Worm (Caenorhabditis elegans) whole organism, L1 larva: ENCODE results near the gene Y32F6B.1.

Experiments used
- Y116A8C.19 ChIP-seq: sonication (generic microtip); optimal IDR thresholded peaks from 2 replicates; lab custom pipeline; 2016; ENCODE audit warnings: missing compliant biosample characterization, missing genetic modification characterization, borderline replicate concordance
- aha-1 ChIP-seq: fragments of 150-350 bp; optimal IDR thresholded peaks from 2 replicates; lab custom pipeline; 2014; ENCODE audit warnings: missing biosample characterization, missing genetic modification characterization
- aly-2 ChIP-seq: fragments of 150-350 bp; optimal IDR thresholded peaks from 2 replicates; lab custom pipeline; 2014; ENCODE audit warnings: missing biosample characterization, missing genetic modification characterization
- blmp-1 ChIP-seq: fragments of 150-350 bp; optimal IDR thresholded peaks from 2 replicates; lab custom pipeline; 2014; ENCODE audit warnings: missing biosample characterization, missing genetic modification characterization
- ceh-82 ChIP-seq, 3 experiments: fragments of 150-350 bp in 1 of 3; sonication (generic microtip) in 2 of 3; optimal IDR thresholded peaks; 2 replicates each; lab custom pipeline; 2014 to 2017; ENCODE audit warnings: missing biosample characterization in 3 of 3, missing genetic modification characterization in 3 of 3
- ceh-88 ChIP-seq: fragments of 200-800 bp; sonication (Bioruptor generic); IDR thresholded peaks from 2 replicates; pipeline ENCODE4 v1.3.6; 2022; ENCODE audit warnings: missing genetic modification characterization, missing compliant biosample characterization
- dsc-1 ChIP-seq: sonication (generic microtip); optimal IDR thresholded peaks from 2 replicates; lab custom pipeline; 2016; ENCODE audit warnings: mild to moderate bottlenecking, missing genetic modification characterization, missing compliant biosample characterization
- efl-3 ChIP-seq: fragments of 200-800 bp; sonication (Bioruptor generic); optimal IDR thresholded peaks from 2 replicates; lab custom pipeline; 2018; ENCODE audit warnings: mild to moderate bottlenecking, missing genetic modification characterization, missing compliant biosample characterization
- elt-2 ChIP-seq: sonication (generic microtip); optimal IDR thresholded peaks from 2 replicates; lab custom pipeline; 2016; ENCODE audit warnings: missing genetic modification characterization, mild to moderate bottlenecking, inconsistent platforms, missing compliant biosample characterization, missing genetic modification reagents
- elt-3 ChIP-seq, 6 experiments: fragments of 150-350 bp in 1 of 6; sonication (generic microtip); optimal IDR thresholded peaks; 2 replicates each; lab custom pipeline; 2017 to 2018; ENCODE audit warnings: missing biosample characterization in 6 of 6, missing genetic modification characterization in 6 of 6, inconsistent platforms in 1 of 6
- fkh-4 ChIP-seq: sonication (generic microtip); optimal IDR thresholded peaks from 2 replicates; lab custom pipeline; 2016; ENCODE audit warnings: missing compliant biosample characterization, missing genetic modification characterization, borderline replicate concordance
- fkh-8 ChIP-seq: sonication (generic microtip); optimal IDR thresholded peaks from 2 replicates; lab custom pipeline; 2016; ENCODE audit warnings: mild to moderate bottlenecking, missing genetic modification characterization, missing compliant biosample characterization
- grh-1 ChIP-seq: fragments of 200-800 bp; sonication (Bioruptor generic); IDR thresholded peaks from 2 replicates; pipeline ENCODE4 v1.3.6; 2022; ENCODE audit warnings: missing genetic modification reagents, missing genetic modification characterization, missing compliant biosample characterization
- hlh-17 ChIP-seq: fragments of 200-800 bp; sonication (Bioruptor generic); optimal IDR thresholded peaks from 2 replicates; lab custom pipeline; 2018; ENCODE audit warnings: missing genetic modification characterization, mild to moderate bottlenecking, missing compliant biosample characterization, moderate library complexity, borderline replicate concordance
- hlh-4 ChIP-seq: sonication (generic microtip); optimal IDR thresholded peaks from 2 replicates; lab custom pipeline; 2016; ENCODE audit warnings: mild to moderate bottlenecking, missing genetic modification characterization, missing compliant biosample characterization
- irx-1 ChIP-seq: sonication (generic microtip); optimal IDR thresholded peaks from 2 replicates; lab custom pipeline; 2016; ENCODE audit warnings: missing genetic modification characterization, missing compliant biosample characterization
- lin-13 ChIP-seq: fragments of 150-350 bp; optimal IDR thresholded peaks from 2 replicates; lab custom pipeline; 2014; ENCODE audit warnings: missing biosample characterization, missing genetic modification reagents, missing genetic modification characterization
- lin-14 ChIP-seq: fragments of 200-800 bp; sonication (Bioruptor generic); optimal IDR thresholded peaks from 2 replicates; lab custom pipeline; 2018; ENCODE audit warnings: mild to moderate bottlenecking, missing genetic modification characterization, moderate library complexity, missing compliant biosample characterization
- lin-39 ChIP-seq: fragments of 150-350 bp; optimal IDR thresholded peaks from 2 replicates; lab custom pipeline; 2014; ENCODE audit warnings: missing biosample characterization, missing genetic modification reagents, missing genetic modification characterization
- lsy-2 ChIP-seq, 2 experiments: fragments of 150-350 bp; optimal IDR thresholded peaks; 2 replicates each; lab custom pipeline; 2014; ENCODE audit warnings: missing biosample characterization in 2 of 2, missing genetic modification characterization in 2 of 2
- mep-1 ChIP-seq: fragments of 150-350 bp; optimal IDR thresholded peaks from 2 replicates; lab custom pipeline; 2014; ENCODE audit warnings: missing biosample characterization, missing genetic modification characterization
- nhr-12 ChIP-seq: sonication (generic microtip); optimal IDR thresholded peaks from 2 replicates; lab custom pipeline; 2017; ENCODE audit warnings: missing biosample characterization, missing genetic modification characterization
- nhr-19 ChIP-seq: fragments of 200-800 bp; sonication (Bioruptor generic); conservative IDR thresholded peaks from 2 replicates; pipeline ENCODE4 v1.3.6; 2022; ENCODE audit warnings: missing genetic modification characterization, missing compliant biosample characterization
- nhr-237 ChIP-seq: fragments of 150-350 bp; optimal IDR thresholded peaks from 2 replicates; lab custom pipeline; 2014; ENCODE audit warnings: missing biosample characterization, missing genetic modification characterization
- nhr-47 ChIP-seq: sonication (generic microtip); optimal IDR thresholded peaks from 2 replicates; lab custom pipeline; 2016; ENCODE audit warnings: mild to moderate bottlenecking, missing genetic modification characterization, moderate library complexity, missing compliant biosample characterization
- nhr-76 ChIP-seq: sonication (generic microtip); optimal IDR thresholded peaks from 2 replicates; lab custom pipeline; 2017; ENCODE audit warnings: missing biosample characterization, missing genetic modification characterization
- nhr-85 ChIP-seq: sonication (generic microtip); peaks from one replicate; lab custom pipeline; 2016; ENCODE audit warnings: missing genetic modification characterization, inconsistent platforms, missing compliant biosample characterization
- pax-3 ChIP-seq: fragments of 200-800 bp; sonication (Bioruptor generic); optimal IDR thresholded peaks from 2 replicates; lab custom pipeline; 2018; ENCODE audit warnings: mild to moderate bottlenecking, missing genetic modification characterization, moderate library complexity, missing compliant biosample characterization
- rnt-1 ChIP-seq: sonication (generic microtip); optimal IDR thresholded peaks from 2 replicates; lab custom pipeline; 2016; ENCODE audit warnings: mild to moderate bottlenecking, missing genetic modification characterization, moderate library complexity, missing compliant biosample characterization
- snpc-4 ChIP-seq: fragments of 150-350 bp; optimal IDR thresholded peaks from 2 replicates; lab custom pipeline; 2014; ENCODE audit warnings: missing biosample characterization, missing genetic modification characterization
- snu-23 ChIP-seq: sonication (generic microtip); optimal IDR thresholded peaks from 2 replicates; lab custom pipeline; 2016; ENCODE audit warnings: missing genetic modification characterization, missing compliant biosample characterization
- tbx-2 ChIP-seq: sonication (generic microtip); optimal IDR thresholded peaks from 2 replicates; lab custom pipeline; 2016; ENCODE audit warnings: missing genetic modification characterization, missing compliant biosample characterization
- unc-86 ChIP-seq: sonication (generic microtip); optimal IDR thresholded peaks from 2 replicates; lab custom pipeline; 2016; ENCODE audit warnings: missing genetic modification characterization, missing compliant biosample characterization
- unc-98 ChIP-seq: fragments of 200-800 bp; sonication (Bioruptor generic); IDR thresholded peaks from 2 replicates; pipeline ENCODE4 v1.3.6; 2022; ENCODE audit warnings: missing genetic modification characterization, missing compliant biosample characterization
- xbp-1 ChIP-seq: sonication (generic microtip); optimal IDR thresholded peaks from 2 replicates; lab custom pipeline; 2016; ENCODE audit warnings: missing genetic modification characterization, missing compliant biosample characterization
- zag-1 ChIP-seq: fragments of 150-350 bp; optimal IDR thresholded peaks from 2 replicates; lab custom pipeline; 2014; ENCODE audit warnings: missing biosample characterization, missing genetic modification characterization
- ztf-11 ChIP-seq, 2 experiments: sonication (generic microtip); optimal IDR thresholded peaks; 2 replicates each; lab custom pipeline; 2016 to 2017; ENCODE audit warnings: missing genetic modification characterization in 2 of 2, missing biosample characterization in 1 of 2, missing compliant biosample characterization in 1 of 2
- ztf-4 ChIP-seq: fragments of 150-350 bp; optimal IDR thresholded peaks from 2 replicates; lab custom pipeline; 2014; ENCODE audit warnings: missing biosample characterization, missing genetic modification characterization

The Y32F6B.1 gene

ce11 chrV:10464746-10465145 lies 19.8 kb downstream of the Y32F6B.1 start:
- TF ChIP-seq nhr-19 (no peak), ztf-4 (tag; lab: Kevin White, UChicago) (no peak), snu-23 (GFP tag; lab: Kevin White, UChicago) (no peak), efl-3 (GFP tag; lab: Kevin White, UChicago) (no peak), fkh-8 (tag; lab: Kevin White, UChicago) (peak; percentile 33), hlh-4 (no peak), rnt-1 (tag; lab: Kevin White, UChicago) (no peak), xbp-1 (tag; lab: Kevin White, UChicago) (no peak), unc-86 (tag; lab: Kevin White, UChicago) (no peak), Y116A8C.19 (no peak), ceh-88 (GFP tag; lab: Robert Waterston, UW) (no peak), lsy-2 (tag; optimal IDR thresholded peaks at IDR 0.05; lab: Kevin White, UChicago) (peak in 1 of 2 experiments; percentile 12), nhr-237 (tag; lab: Kevin White, UChicago) (no peak), elt-2 (no peak), lin-14 (GFP tag; lab: Kevin White, UChicago) (peak; percentile 41), irx-1 (no peak), pax-3 (tag; lab: Kevin White, UChicago) (no peak), zag-1 (no peak), blmp-1 (tag; lab: Kevin White, UChicago) (no peak), aha-1 (tag; lab: Kevin White, UChicago) (no peak)

ce11 chrV:10464160-10464559 lies 20.4 kb downstream of the Y32F6B.1 start:
- TF ChIP-seq lin-13 (GFP tag; lab: Kevin White, UChicago) (no peak), elt-2 (no peak), nhr-85 (tag; lab: Kevin White, UChicago) (peak; percentile 61), dsc-1 (peak; percentile 96), nhr-12 (tag; lab: Kevin White, UChicago) (no peak), lin-39 (no peak), elt-3 (tag; optimal IDR thresholded peaks at IDR 0.05; lab: Kevin White, UChicago) (no peak), nhr-76 (tag; lab: Kevin White, UChicago) (no peak), fkh-4 (tag; lab: Kevin White, UChicago) (peak; percentile 87), mep-1 (no peak)

ce11 chrV:10463276-10463675 lies 21.3 kb downstream of the Y32F6B.1 start, which contains the start of gene F22E12.3:
Gene F22E12.3 (minus strand): TSS chrV:10463376.
- TF ChIP-seq grh-1 (no peak), ztf-11 (tag; optimal IDR thresholded peaks at IDR 0.05; lab: Kevin White, UChicago) (no peak), aly-2 (tag; lab: Kevin White, UChicago) (no peak), fkh-4 (tag; lab: Kevin White, UChicago) (no peak), snpc-4 (tag; lab: Kevin White, UChicago) (no peak), hlh-17 (GFP tag; lab: Kevin White, UChicago) (no peak), nhr-47 (tag; lab: Kevin White, UChicago) (no peak)
- TF ChIP-seq, all 84 proteins: peak for 0

ce11 chrV:10462066-10462465 lies 22.5 kb downstream of the Y32F6B.1 start, which contains the start of gene chw-1:
Gene chw-1 (plus strand): TSS chrV:10462282.
- TF ChIP-seq tbx-2 (tag; lab: Kevin White, UChicago) (no peak), ceh-82 (tag; optimal IDR thresholded peaks at IDR 0.05; lab: Kevin White, UChicago) (no peak), unc-98 (GFP tag; lab: Robert Waterston, UW) (no peak), nhr-85 (tag; lab: Kevin White, UChicago) (peak; percentile 32), nhr-12 (tag; lab: Kevin White, UChicago) (no peak)
